Worm (Caenorhabditis elegans) whole organism, L4/young adult: Measurements from ENCODE around the gene T07D1.3.

ENCODE experiments used
- W03F9.2 ChIP-seq: fragments of 150-350 bp; optimal IDR thresholded peaks from 2 replicates; lab custom pipeline; 2014; ENCODE audit warnings: missing biosample characterization, missing genetic modification characterization
- dao-5 ChIP-seq: sonication (generic microtip); optimal IDR thresholded peaks from 2 replicates; lab custom pipeline; 2016; ENCODE audit warnings: missing genotype, missing genetic modification characterization, moderate library complexity, missing compliant biosample characterization

ce11 chrX:2407167-2407566, 36.0 kb downstream of the T07D1.3 start, which contains the start of gene mtpn-1:
- no peak for TF ChIP-seq dao-5 (tag; lab: Kevin White, UChicago)
- TF ChIP-seq W03F9.2 (tag; lab: Kevin White, UChicago), result no peak
